Worm (Caenorhabditis elegans) whole organism, late embryonic: ENCODE results near the gene Y77E11A.16.
A peak's percentile ranks its signal among the peaks of the same experiment; 100 is the strongest.

Experiments used
- C08G9.2 ChIP-seq: sonication (generic microtip); optimal IDR thresholded peaks from 2 replicates; lab custom pipeline; 2016; ENCODE audit warnings: mild to moderate bottlenecking, missing genetic modification characterization, moderate library complexity, missing compliant biosample characterization
- F13H6.1 ChIP-seq: sonication (generic microtip); optimal IDR thresholded peaks from 2 replicates; lab custom pipeline; 2016; ENCODE audit warnings: missing genetic modification characterization, missing compliant biosample characterization
- ceh-18 ChIP-seq: sonication (generic microtip); optimal IDR thresholded peaks from 2 replicates; lab custom pipeline; 2016; ENCODE audit warnings: missing genetic modification characterization, missing compliant biosample characterization
- ceh-24 ChIP-seq: sonication (generic microtip); optimal IDR thresholded peaks from 2 replicates; lab custom pipeline; 2016; ENCODE audit warnings: mild to moderate bottlenecking, missing genetic modification characterization, missing compliant biosample characterization
- ceh-30 ChIP-seq: fragments of 150-350 bp; optimal IDR thresholded peaks from 2 replicates; lab custom pipeline; 2014; ENCODE audit warnings: missing biosample characterization, missing genetic modification characterization
- ceh-31 ChIP-seq: sonication (generic microtip); optimal IDR thresholded peaks from 2 replicates; lab custom pipeline; 2016; ENCODE audit warnings: missing genetic modification characterization, missing compliant biosample characterization
- ceh-34 ChIP-seq: sonication (generic microtip); optimal IDR thresholded peaks from 2 replicates; lab custom pipeline; 2016; ENCODE audit warnings: mild to moderate bottlenecking, missing genetic modification characterization, missing compliant biosample characterization
- ceh-45 ChIP-seq: fragments of 200-800 bp; sonication (Bioruptor generic); IDR thresholded peaks from 2 replicates; pipeline ENCODE4 v1.3.6; 2022; ENCODE audit warnings: missing genetic modification reagents, missing genetic modification characterization, missing compliant biosample characterization
- ceh-48 ChIP-seq: sonication (generic microtip); optimal IDR thresholded peaks from 2 replicates; lab custom pipeline; 2016; ENCODE audit warnings: missing genetic modification characterization, inconsistent platforms, missing compliant biosample characterization
- ceh-9 ChIP-seq: sonication (generic microtip); optimal IDR thresholded peaks from 2 replicates; lab custom pipeline; 2016; ENCODE audit warnings: mild to moderate bottlenecking, missing genetic modification characterization, inconsistent platforms, missing compliant biosample characterization
- dve-1 ChIP-seq: sonication (generic microtip); optimal IDR thresholded peaks from 2 replicates; lab custom pipeline; 2017; ENCODE audit warnings: antibody characterized with exemption, mild to moderate bottlenecking, missing genetic modification characterization, missing compliant biosample characterization
- elt-2 ChIP-seq: sonication (generic microtip); optimal IDR thresholded peaks from 2 replicates; lab custom pipeline; 2016; ENCODE audit warnings: missing genetic modification reagents, missing genetic modification characterization, missing compliant biosample characterization
- elt-4 ChIP-seq: sonication (generic microtip); optimal IDR thresholded peaks from 2 replicates; lab custom pipeline; 2016; ENCODE audit warnings: missing genetic modification characterization, missing compliant biosample characterization
- fkh-10 ChIP-seq: fragments of 150-350 bp; optimal IDR thresholded peaks from 2 replicates; lab custom pipeline; 2014; ENCODE audit warnings: missing biosample characterization, missing genetic modification reagents, missing genetic modification characterization
- gmeb-2 ChIP-seq: sonication (generic microtip); optimal IDR thresholded peaks from 2 replicates; lab custom pipeline; 2016; ENCODE audit warnings: missing genetic modification characterization, inconsistent platforms, missing compliant biosample characterization
- hlh-6 ChIP-seq: sonication (generic microtip); optimal IDR thresholded peaks from 2 replicates; lab custom pipeline; 2016; ENCODE audit warnings: missing genotype, missing genetic modification characterization, missing compliant biosample characterization
- lin-11 ChIP-seq: fragments of 200-800 bp; sonication (Bioruptor generic); optimal IDR thresholded peaks from 2 replicates; lab custom pipeline; 2018; ENCODE audit warnings: mild to moderate bottlenecking, missing genetic modification characterization, missing compliant biosample characterization
- madf-2 ChIP-seq: sonication (generic microtip); optimal IDR thresholded peaks from 2 replicates; lab custom pipeline; 2017; ENCODE audit warnings: missing genetic modification characterization, missing compliant biosample characterization
- mec-3 ChIP-seq: sonication (generic microtip); optimal IDR thresholded peaks from 2 replicates; lab custom pipeline; 2016; ENCODE audit warnings: borderline replicate concordance, missing genetic modification characterization, missing compliant biosample characterization
- nhr-11 ChIP-seq: fragments of 150-350 bp; optimal IDR thresholded peaks from 2 replicates; lab custom pipeline; 2014; ENCODE audit warnings: missing biosample characterization, missing genetic modification characterization
- npax-4 ChIP-seq: sonication (generic microtip); optimal IDR thresholded peaks from 2 replicates; lab custom pipeline; 2016; ENCODE audit warnings: missing genetic modification characterization, missing compliant biosample characterization
- pag-3 ChIP-seq: sonication (generic microtip); optimal IDR thresholded peaks from 2 replicates; lab custom pipeline; 2016; ENCODE audit warnings: missing compliant biosample characterization, missing genetic modification characterization, borderline replicate concordance
- pat-9 ChIP-seq: fragments of 200-800 bp; sonication (Bioruptor generic); optimal IDR thresholded peaks from 2 replicates; lab custom pipeline; 2018; ENCODE audit warnings: mild to moderate bottlenecking, missing genetic modification characterization, moderate library complexity, missing compliant biosample characterization
- pax-1 ChIP-seq: fragments of 150-350 bp; optimal IDR thresholded peaks from 2 replicates; lab custom pipeline; 2014; ENCODE audit warnings: missing biosample characterization, missing genetic modification characterization
- pha-2 ChIP-seq: sonication (generic microtip); optimal IDR thresholded peaks from 2 replicates; lab custom pipeline; 2017; ENCODE audit warnings: mild to moderate bottlenecking, missing genetic modification characterization, missing compliant biosample characterization
- pha-4 ChIP-seq: fragments of 150-350 bp; optimal IDR thresholded peaks from 2 replicates; lab custom pipeline; 2018; ENCODE audit warnings: missing biosample characterization, missing genetic modification reagents, missing genetic modification characterization
- pqm-1 ChIP-seq: sonication (generic microtip); optimal IDR thresholded peaks from 2 replicates; lab custom pipeline; 2016; ENCODE audit warnings: missing genetic modification characterization, missing compliant biosample characterization
- rnt-1 ChIP-seq: sonication (generic microtip); optimal IDR thresholded peaks from 2 replicates; lab custom pipeline; 2016; ENCODE audit warnings: missing genetic modification characterization, missing compliant biosample characterization
- sox-2 ChIP-seq: fragments of 200-800 bp; sonication (Bioruptor generic); IDR thresholded peaks from 2 replicates; pipeline ENCODE4 v1.3.6; 2022; ENCODE audit warnings: missing genetic modification reagents, missing genetic modification characterization, missing compliant biosample characterization
- tbx-7 ChIP-seq: sonication (generic microtip); optimal IDR thresholded peaks from 2 replicates; lab custom pipeline; 2016; ENCODE audit warnings: missing genotype, missing genetic modification characterization, missing compliant biosample characterization
- ttx-3 ChIP-seq: sonication (generic microtip); optimal IDR thresholded peaks from 2 replicates; lab custom pipeline; 2016; ENCODE audit warnings: missing genetic modification reagents, missing genetic modification characterization, missing compliant biosample characterization
- unc-3 ChIP-seq, 2 experiments: fragments of 200-800 bp in 1 of 2; sonication (Bioruptor generic) in 1 of 2; sonication (generic microtip) in 1 of 2; conservative IDR thresholded peaks in 1 of 2; optimal IDR thresholded peaks in 1 of 2; 2 replicates each; pipeline versions ENCODE4 v1.3.6 to Lab custom; 2016 to 2022; ENCODE audit warnings: missing compliant biosample characterization in 2 of 2, missing genetic modification characterization in 2 of 2, missing genetic modification reagents in 1 of 2
- unc-55 ChIP-seq: sonication (generic microtip); optimal IDR thresholded peaks from 2 replicates; lab custom pipeline; 2017; ENCODE audit warnings: missing biosample characterization, missing genetic modification reagents, missing genetic modification characterization
- unc-86 ChIP-seq: sonication (generic microtip); optimal IDR thresholded peaks from 2 replicates; lab custom pipeline; 2016; ENCODE audit warnings: missing genetic modification characterization, missing compliant biosample characterization
- ztf-16 ChIP-seq: sonication (generic microtip); optimal IDR thresholded peaks from 2 replicates; lab custom pipeline; 2017; ENCODE audit warnings: missing genetic modification characterization, missing compliant biosample characterization

The Y77E11A.16 gene

ce11 chrIV:1454194-1454593, 31.0 kb upstream of the Y77E11A.16 start:
- TF ChIP-seq ceh-31 (tag; lab: Kevin White, UChicago): no peak
- peak; percentile 70 for TF ChIP-seq elt-2 (tag; lab: Kevin White, UChicago)

ce11 chrIV:1455006-1455405, 30.2 kb upstream of the Y77E11A.16 start:
- TF ChIP-seq madf-2 (no peak), nhr-11 (tag; lab: Kevin White, UChicago) (no peak), elt-2 (tag; lab: Kevin White, UChicago) (peak; percentile 55)

- TF ChIP-seq rnt-1 (tag; lab: Kevin White, UChicago) (no peak), pqm-1 (tag; lab: Kevin White, UChicago) (no peak), ceh-45 (GFP tag; lab: Robert Waterston, UW) (no peak), ztf-16 (tag; lab: Kevin White, UChicago) (no peak), fkh-10 (GFP tag; lab: Kevin White, UChicago) (no peak), ceh-24 (tag; lab: Kevin White, UChicago) (no peak), lin-11 (tag; lab: Kevin White, UChicago) (no peak), ceh-18 (tag; lab: Kevin White, UChicago) (no peak), pha-2 (tag; lab: Kevin White, UChicago) (no peak), gmeb-2 (tag; lab: Kevin White, UChicago) (no peak), pat-9 (no peak), npax-4 (no peak), sox-2 (GFP tag; lab: Robert Waterston, UW) (no peak), unc-55 (GFP tag; lab: Kevin White, UChicago) (no peak), ceh-48 (tag; lab: Kevin White, UChicago) (no peak), elt-2 (tag; lab: Kevin White, UChicago) (no peak), ceh-9 (tag; lab: Kevin White, UChicago) (no peak), unc-86 (tag; lab: Kevin White, UChicago) (no peak), nhr-11 (tag; lab: Kevin White, UChicago) (no peak)
These were observed 28.4 kb upstream of the Y77E11A.16 start, which contains the start of gene nadk-1 for ce11 chrIV:1456775-1457174. Gene nadk-1 (plus strand): TSS chrIV:1457075.

ce11 chrIV:1458192-1458591, 27.0 kb upstream of the Y77E11A.16 start:
- TF ChIP-seq fkh-10 (GFP tag; lab: Kevin White, UChicago): no peak
- TF ChIP-seq nhr-11 (tag; lab: Kevin White, UChicago): no peak
- no peak for TF ChIP-seq elt-4 (tag; lab: Kevin White, UChicago)
- no peak for TF ChIP-seq pax-1 (tag; lab: Kevin White, UChicago)
- no peak for TF ChIP-seq pqm-1 (tag; lab: Kevin White, UChicago)
- TF ChIP-seq ttx-3 (tag; lab: Kevin White, UChicago): no peak
- no peak for TF ChIP-seq F13H6.1 (tag; lab: Kevin White, UChicago)
- no peak for TF ChIP-seq pha-4 (tag; lab: Kevin White, UChicago)
- TF ChIP-seq unc-3 (GFP tag; conservative IDR thresholded peaks at IDR 0.05; lab: Robert Waterston, UW): no peak
- TF ChIP-seq unc-3 (tag; optimal IDR thresholded peaks at IDR 0.05; lab: Kevin White, UChicago): no peak
- no peak for TF ChIP-seq C08G9.2
- no peak for TF ChIP-seq hlh-6 (tag; lab: Kevin White, UChicago)
- no peak for TF ChIP-seq dve-1
- no peak for TF ChIP-seq mec-3 (tag; lab: Kevin White, UChicago)
- TF ChIP-seq pag-3 (tag; lab: Kevin White, UChicago): no peak
- no peak for TF ChIP-seq tbx-7 (tag; lab: Kevin White, UChicago)
- no peak for TF ChIP-seq rnt-1 (tag; lab: Kevin White, UChicago)
- no peak for TF ChIP-seq sox-2 (GFP tag; lab: Robert Waterston, UW)
- TF ChIP-seq ceh-34 (tag; lab: Kevin White, UChicago): no peak
- no peak for TF ChIP-seq unc-55 (GFP tag; lab: Kevin White, UChicago)
- no peak for TF ChIP-seq ceh-30 (tag; lab: Kevin White, UChicago)
